Fruit fly (Drosophila melanogaster) whole organism, embryonic: Measurements from ENCODE around the gene Trpgamma.

Source experiments
- Ada2b ChIP-seq: fragments of 200-800 bp; sonication (Bioruptor generic); IDR thresholded peaks from 2 replicates; pipeline ENCODE4 v1.3.6; 2022; ENCODE audit warnings: missing biosample characterization, missing genetic modification characterization
- CG10274 ChIP-seq: fragments of 200-800 bp; sonication (Bioruptor generic); optimal IDR thresholded peaks from 3 replicates; lab custom pipeline; 2017; ENCODE audit warnings: missing biosample characterization, mild to moderate bottlenecking, missing genetic modification characterization
- CG10959 ChIP-seq: fragments of 200-800 bp; sonication (Bioruptor generic); IDR thresholded peaks from 2 replicates; pipeline ENCODE4 v1.3.6; 2022; ENCODE audit warnings: missing biosample characterization, missing genetic modification characterization
- CG11695 ChIP-seq: fragments of 200-800 bp; sonication (Bioruptor generic); IDR thresholded peaks from 3 replicates; pipeline ENCODE4 v1.3.6; 2022; ENCODE audit warnings: missing biosample characterization, missing genetic modification characterization
- CG14014 ChIP-seq: fragments of 200-800 bp; sonication (Bioruptor generic); IDR thresholded peaks from 2 replicates; pipeline ENCODE4 v1.3.6; 2022; ENCODE audit warnings: missing biosample characterization, missing genetic modification characterization
- CG14710 ChIP-seq: fragments of 200-800 bp; sonication (Bioruptor generic); optimal IDR thresholded peaks from 3 replicates; lab custom pipeline; 2019; ENCODE audit warnings: missing biosample characterization, mild to moderate bottlenecking, missing genetic modification characterization, moderate library complexity
- CG1602 ChIP-seq: fragments of 200-800 bp; sonication (Bioruptor generic); optimal IDR thresholded peaks from 3 replicates; lab custom pipeline; 2016; ENCODE audit warnings: missing biosample characterization, missing genetic modification characterization
- CG2678 ChIP-seq: fragments of 200-800 bp; sonication (Bioruptor generic); optimal IDR thresholded peaks from 3 replicates; lab custom pipeline; 2019; ENCODE audit warnings: missing biosample characterization, mild to moderate bottlenecking, missing genetic modification characterization, moderate library complexity
- CG34376 ChIP-seq: fragments of 200-800 bp; sonication (Bioruptor generic); optimal IDR thresholded peaks from 2 replicates; lab custom pipeline; 2018; ENCODE audit warnings: missing biosample characterization, mild to moderate bottlenecking, missing genetic modification characterization
- CG42726 ChIP-seq: fragments of 200-800 bp; sonication (Bioruptor generic); IDR thresholded peaks from 2 replicates; pipeline ENCODE4 v1.3.6; 2022; ENCODE audit warnings: missing biosample characterization, missing genetic modification characterization; ENCODE audit not compliant: partially characterized antibody
- CG4360 ChIP-seq: fragments of 200-800 bp; sonication (Bioruptor generic); IDR thresholded peaks from 2 replicates; pipeline ENCODE4 v1.3.6; 2022; ENCODE audit warnings: missing biosample characterization, missing genetic modification characterization
- CG4617 ChIP-seq: fragments of 200-800 bp; sonication (Bioruptor generic); optimal IDR thresholded peaks from 3 replicates; lab custom pipeline; 2016; ENCODE audit warnings: missing biosample characterization, missing genetic modification characterization, borderline replicate concordance
- CG5245 ChIP-seq: fragments of 200-800 bp; sonication (Bioruptor generic); optimal IDR thresholded peaks from 3 replicates; lab custom pipeline; 2016; ENCODE audit warnings: missing biosample characterization, missing genetic modification characterization
- CG6813 ChIP-seq: fragments of 200-800 bp; sonication (Bioruptor generic); optimal IDR thresholded peaks from 2 replicates; lab custom pipeline; 2017; ENCODE audit warnings: missing biosample characterization, missing genetic modification characterization, mild to moderate bottlenecking, moderate library complexity, missing genetic modification reagents
- CG6854 ChIP-seq: fragments of 200-800 bp; sonication (Bioruptor generic); optimal IDR thresholded peaks from 3 replicates; lab custom pipeline; 2017; ENCODE audit warnings: missing biosample characterization, mild to moderate bottlenecking, missing genetic modification characterization
- CG7928 ChIP-seq: fragments of 200-800 bp; sonication (Bioruptor generic); optimal IDR thresholded peaks from 2 replicates; lab custom pipeline; 2017; ENCODE audit warnings: missing biosample characterization, mild to moderate bottlenecking, missing genetic modification characterization
- CG8290 ChIP-seq, 3 experiments: fragments of 200-800 bp; sonication (Bioruptor generic); optimal IDR thresholded peaks; 2 replicates each; lab custom pipeline; 2016 to 2019; ENCODE audit warnings: missing biosample characterization in 3 of 3, missing genetic modification characterization in 3 of 3, mild to moderate bottlenecking in 2 of 3, moderate library complexity in 1 of 3
- CG9609 ChIP-seq: fragments of 200-800 bp; sonication (Bioruptor generic); optimal IDR thresholded peaks from 3 replicates; lab custom pipeline; 2016; ENCODE audit warnings: missing biosample characterization, missing genetic modification characterization
- HHEX ChIP-seq: fragments of 200-800 bp; sonication (Bioruptor generic); optimal IDR thresholded peaks from 3 replicates; lab custom pipeline; 2017; ENCODE audit warnings: missing biosample characterization, mild to moderate bottlenecking, missing genetic modification characterization, missing genetic modification reagents
- HLH4C ChIP-seq: fragments of 200-800 bp; sonication (Bioruptor generic); IDR thresholded peaks from 3 replicates; pipeline ENCODE4 v1.3.6; 2022; ENCODE audit warnings: missing biosample characterization, missing genetic modification characterization; ENCODE audit not compliant: partially characterized antibody
- Lhr ChIP-seq: fragments of 200-800 bp; sonication (Bioruptor generic); optimal IDR thresholded peaks from 3 replicates; lab custom pipeline; 2017; ENCODE audit warnings: mild to moderate bottlenecking, missing biosample characterization, missing genetic modification reagents, missing genetic modification characterization
- Mrtf ChIP-seq: fragments of 200-800 bp; sonication (Bioruptor generic); IDR thresholded peaks from 3 replicates; pipeline ENCODE4 v1.3.6; 2022; ENCODE audit warnings: missing biosample characterization, missing genetic modification characterization
- Rfx ChIP-seq: fragments of 200-800 bp; sonication (Bioruptor generic); IDR thresholded peaks from 2 replicates; pipeline ENCODE4 v1.3.6; 2022; ENCODE audit warnings: missing biosample characterization, missing genetic modification characterization
- Side ChIP-seq: fragments of 200-800 bp; sonication (Bioruptor generic); optimal IDR thresholded peaks from 2 replicates; lab custom pipeline; 2016; ENCODE audit warnings: missing biosample characterization, missing genetic modification characterization
- Sin3A ChIP-seq: fragments of >200 bp; optimal IDR thresholded peaks from 2 replicates; lab custom pipeline; 2018
- crc ChIP-seq: fragments of 200-800 bp; sonication (Bioruptor generic); optimal IDR thresholded peaks from 2 replicates; lab custom pipeline; 2016; ENCODE audit warnings: missing biosample characterization, missing genetic modification characterization
- dimm ChIP-seq: fragments of 200-800 bp; sonication (Bioruptor generic); IDR thresholded peaks from 2 replicates; pipeline ENCODE4 v1.3.6; 2022; ENCODE audit warnings: missing biosample characterization, missing genetic modification characterization
- exex ChIP-seq: fragments of 200-800 bp; sonication (Bioruptor generic); optimal IDR thresholded peaks from 4 replicates; lab custom pipeline; 2018; ENCODE audit warnings: missing biosample characterization, mild to moderate bottlenecking, missing genetic modification characterization, moderate library complexity
- eyg ChIP-seq: fragments of 200-800 bp; sonication (Bioruptor generic); optimal IDR thresholded peaks from 3 replicates; lab custom pipeline; 2016; ENCODE audit warnings: missing biosample characterization, missing genetic modification characterization
- fd96Cb ChIP-seq: fragments of 200-800 bp; sonication (Bioruptor generic); optimal IDR thresholded peaks from 2 replicates; lab custom pipeline; 2018; ENCODE audit warnings: missing biosample characterization, mild to moderate bottlenecking, missing genetic modification characterization, moderate library complexity
- gcm2 ChIP-seq: fragments of 200-800 bp; sonication (Bioruptor generic); optimal IDR thresholded peaks from 2 replicates; lab custom pipeline; 2016; ENCODE audit warnings: missing biosample characterization, missing genetic modification characterization
- hth ChIP-seq: fragments of >200 bp; optimal IDR thresholded peaks from 2 replicates; lab custom pipeline; 2017; ENCODE audit warnings: inconsistent platforms
- inv ChIP-seq: fragments of 200-800 bp; sonication (Bioruptor generic); IDR thresholded peaks from 2 replicates; pipeline ENCODE4 v1.3.6; 2022; ENCODE audit warnings: missing biosample characterization, missing genetic modification characterization; ENCODE audit not compliant: partially characterized antibody
- jing ChIP-seq: fragments of 200-800 bp; sonication (Bioruptor generic); optimal IDR thresholded peaks from 2 replicates; lab custom pipeline; 2018; ENCODE audit warnings: missing biosample characterization, mild to moderate bottlenecking, missing genetic modification characterization
- lab ChIP-seq: fragments of 200-800 bp; sonication (Bioruptor generic); optimal IDR thresholded peaks from 3 replicates; lab custom pipeline; 2017; ENCODE audit warnings: missing biosample characterization, missing genetic modification characterization, mild to moderate bottlenecking, moderate library complexity, missing genetic modification reagents
- lbe ChIP-seq: fragments of 200-800 bp; sonication (Bioruptor generic); optimal IDR thresholded peaks from 2 replicates; lab custom pipeline; 2016; ENCODE audit warnings: missing biosample characterization, mild to moderate bottlenecking, missing genetic modification characterization
- lola ChIP-seq, 3 experiments: fragments of >200 bp in 2 of 3; fragments of 200-800 bp in 1 of 3; sonication (Bioruptor generic) in 1 of 3; optimal IDR thresholded peaks; 2 replicates each; lab custom pipeline; 2017 to 2019; ENCODE audit warnings: missing biosample characterization in 3 of 3, missing genetic modification characterization in 3 of 3, mild to moderate bottlenecking in 1 of 3, moderate library complexity in 1 of 3
- lov ChIP-seq, 2 experiments: fragments of 200-800 bp in 1 of 2; fragments of >200 bp in 1 of 2; sonication (Bioruptor generic) in 1 of 2; IDR thresholded peaks in 1 of 2; optimal IDR thresholded peaks in 1 of 2; 2 replicates in 1 of 2; 3 replicates in 1 of 2; pipeline versions ENCODE4 v1.3.6 to Lab custom; 2017 to 2022; ENCODE audit warnings: missing biosample characterization in 1 of 2, missing genetic modification characterization in 1 of 2
- org-1 ChIP-seq: fragments of 200-800 bp; sonication (Bioruptor generic); optimal IDR thresholded peaks from 2 replicates; lab custom pipeline; 2017; ENCODE audit warnings: missing biosample characterization, missing genetic modification characterization
- peb ChIP-seq: fragments of 200-800 bp; sonication (Bioruptor generic); IDR thresholded peaks from 2 replicates; pipeline ENCODE4 v1.3.6; 2022; ENCODE audit warnings: missing biosample characterization, missing genetic modification characterization
- prd ChIP-seq, 3 experiments: fragments of >200 bp in 2 of 3; fragments of 200-800 bp in 1 of 3; sonication (Bioruptor generic) in 1 of 3; optimal IDR thresholded peaks in 2 of 3; IDR thresholded peaks in 1 of 3; 2 replicates in 2 of 3; 3 replicates in 1 of 3; pipeline versions ENCODE4 v1.3.6 to Lab custom; 2017 to 2022; ENCODE audit warnings: missing biosample characterization in 1 of 3, missing genetic modification characterization in 1 of 3
- sisA ChIP-seq: fragments of 200-800 bp; sonication (Bioruptor generic); IDR thresholded peaks from 2 replicates; pipeline ENCODE4 v1.3.6; 2022; ENCODE audit warnings: missing biosample characterization, missing genetic modification characterization
- trh ChIP-seq: fragments of 200-800 bp; sonication (Bioruptor generic); optimal IDR thresholded peaks from 2 replicates; lab custom pipeline; 2016; ENCODE audit warnings: missing biosample characterization, missing genetic modification characterization
- unc-4 ChIP-seq: fragments of 200-800 bp; sonication (Bioruptor generic); IDR thresholded peaks from 2 replicates; pipeline ENCODE4 v1.3.6; 2022; ENCODE audit warnings: missing biosample characterization, missing genetic modification characterization; ENCODE audit not compliant: partially characterized antibody
- zen ChIP-seq: fragments of 200-800 bp; sonication (Bioruptor generic); optimal IDR thresholded peaks from 3 replicates; lab custom pipeline; 2018; ENCODE audit warnings: missing biosample characterization, mild to moderate bottlenecking, missing genetic modification characterization, moderate library complexity
- zf30C ChIP-seq: fragments of 200-800 bp; sonication (Bioruptor generic); optimal IDR thresholded peaks from 3 replicates; lab custom pipeline; 2018; ENCODE audit warnings: missing biosample characterization, mild to moderate bottlenecking, missing genetic modification characterization

Gene Trpgamma

DNA sequence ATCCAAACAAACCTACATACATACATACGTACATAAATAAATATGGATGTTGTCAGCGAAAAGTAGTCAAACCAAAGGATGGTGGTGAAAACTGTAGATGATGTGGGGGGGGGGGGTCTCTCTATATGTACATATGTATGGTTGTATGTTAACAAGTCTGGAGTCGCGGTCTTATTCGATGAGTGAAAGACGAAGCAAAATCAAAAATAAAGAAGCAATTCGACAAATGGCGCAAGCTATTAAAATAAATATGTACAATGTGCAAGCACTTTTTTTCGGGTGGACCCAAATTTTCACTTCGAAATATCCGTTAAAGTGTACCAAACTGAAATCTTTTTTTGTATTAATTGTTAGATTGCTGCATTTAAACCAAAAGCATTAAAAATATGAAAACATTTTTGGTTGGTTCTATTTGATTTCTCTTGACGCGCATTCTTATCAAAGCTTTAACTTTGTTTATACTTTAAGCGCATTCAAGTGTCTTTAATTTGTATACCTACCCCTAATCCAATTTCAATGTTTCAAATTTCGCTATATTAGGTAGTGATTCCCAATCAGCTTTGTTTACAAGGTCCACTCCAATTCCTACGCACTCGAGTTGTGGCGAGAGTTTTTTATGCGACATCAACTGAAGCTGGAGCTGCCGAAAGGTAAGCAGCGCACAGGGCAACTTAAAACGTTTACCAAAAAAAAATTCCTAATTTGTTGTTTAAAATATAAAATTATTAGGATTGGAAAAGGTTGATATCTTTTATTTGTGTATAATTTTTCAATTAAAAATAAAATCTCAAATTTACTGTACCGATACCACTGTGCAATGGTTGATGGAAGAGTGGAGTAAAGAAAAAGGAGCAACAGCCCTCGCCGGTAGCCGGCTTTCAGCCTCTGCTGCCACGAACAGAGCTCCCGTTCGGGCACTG lies 7.7 kb upstream of the Trpgamma start, which contains the start of gene CG31807 (continued):
- TF ChIP-seq CG7928 (GFP tag; lab: Kevin White, UChicago) (no peak), CG14710 (peak; percentile 41), CG1602 (GFP tag; lab: Kevin White, UChicago) (peak; percentile 3), Ada2b (GFP tag; lab: Robert Waterston, UW) (peak; percentile 29), CG4617 (peak; percentile 9), CG6854 (GFP tag; lab: Kevin White, UChicago) (peak; percentile 45), CG8290 (GFP tag; optimal IDR thresholded peaks at IDR 0.05; lab: Kevin White, UChicago) (no peak), CG8290 (tag; optimal IDR thresholded peaks at IDR 0.05; lab: Kevin White, UChicago) (peak in 1 of 2 experiments; percentile 45), CG11695 (GFP tag; lab: Robert Waterston, UW) (peak; percentile 28; the same call in 1 of the 3 replicates), CG10959 (no peak), dimm (no peak; the same call in 1 of the 2 replicates), hth (lab: Kevin White, UChicago) (no peak), lola (GFP tag; optimal IDR thresholded peaks at IDR 0.05; lab: Kevin White, UChicago) (peak in 1 of 3 experiments; percentile 69), lbe (GFP tag; lab: Kevin White, UChicago) (peak; percentile 76), Lhr (peak; percentile 10), Mrtf (GFP tag; lab: Robert Waterston, UW) (no peak; the same call in 1 of the 3 replicates), prd (optimal IDR thresholded peaks at IDR 0.05; lab: Kevin White, UChicago) (no peak), prd (GFP tag; IDR thresholded peaks at IDR 0.05; lab: Robert Waterston, UW) (peak; percentile 27; the same call in 1 of the 3 replicates), jing (GFP tag; lab: Kevin White, UChicago) (peak; percentile 14), CG4360 (GFP tag; lab: Robert Waterston, UW) (no peak), HHEX (GFP tag; lab: Kevin White, UChicago) (peak; percentile 68), peb (GFP tag; lab: Robert Waterston, UW) (no peak), trh (GFP tag; lab: Kevin White, UChicago) (no peak), fd96Cb (tag; lab: Kevin White, UChicago) (peak; percentile 45), org-1 (peak; percentile 80), crc (GFP tag; lab: Kevin White, UChicago) (peak; percentile 42), CG9609 (peak; percentile 45), HLH4C (GFP tag; lab: Robert Waterston, UW) (no peak), exex (no peak), CG34376 (no peak), sisA (GFP tag; lab: Robert Waterston, UW) (peak; percentile 41), CG42726 (GFP tag; lab: Robert Waterston, UW) (no peak), gcm2 (GFP tag; lab: Kevin White, UChicago) (peak; percentile 49), CG5245 (GFP tag; lab: Kevin White, UChicago) (no peak), lab (GFP tag; lab: Kevin White, UChicago) (peak; percentile 68), CG10274 (GFP tag; lab: Kevin White, UChicago) (peak; percentile 5), inv (GFP tag; lab: Robert Waterston, UW) (no peak), CG6813 (GFP tag; lab: Kevin White, UChicago) (peak; percentile 24), Side (GFP tag; lab: Kevin White, UChicago) (peak; percentile 47), CG14014 (GFP tag; lab: Robert Waterston, UW) (no peak; the same call in 1 of the 2 replicates), lov (optimal IDR thresholded peaks at IDR 0.05; lab: Kevin White, UChicago) (no peak), lov (GFP tag; IDR thresholded peaks at IDR 0.05; lab: Robert Waterston, UW) (0 out of 3 replicates have a peak, but pooled peaks have one; percentile 30), CG2678 (tag; lab: Kevin White, UChicago) (peak; percentile 84), Sin3A (lab: Kevin White, UChicago) (no peak), eyg (GFP tag; lab: Kevin White, UChicago) (peak; percentile 34), zf30C (GFP tag; lab: Kevin White, UChicago) (no peak), zen (tag; lab: Kevin White, UChicago) (no peak), Rfx (GFP tag; lab: Robert Waterston, UW) (peak; percentile 37), unc-4 (GFP tag; lab: Robert Waterston, UW) (no peak)
